Fruit fly (Drosophila melanogaster): ENCODE data around the gene Swt1.

DNA sequence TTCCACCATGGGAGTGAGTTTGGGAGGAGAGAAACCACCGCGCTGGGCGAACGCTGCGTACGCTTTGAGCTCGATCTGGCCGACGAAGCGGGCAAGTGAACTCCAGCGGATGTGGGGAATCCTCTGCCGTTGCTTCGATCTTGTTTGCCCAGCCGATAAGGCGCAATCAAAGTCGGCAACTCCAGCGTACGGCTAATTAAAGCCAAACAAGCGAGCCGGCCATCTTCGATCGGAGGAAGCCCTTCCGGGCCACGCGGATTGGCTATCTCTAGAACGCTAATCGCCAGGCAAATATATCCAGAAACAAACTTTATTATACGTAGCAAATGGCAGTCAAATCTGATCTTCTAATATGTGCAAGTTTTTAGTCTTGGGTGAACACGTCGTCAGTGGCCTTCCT lies 1.9 kb downstream of the Swt1 start, which contains the start of gene CG7536:
- TF ChIP-seq CG3163 (GFP tag; optimal IDR thresholded peaks at IDR 0.05) (no peak), CG6689 (GFP tag; IDR thresholded peaks at IDR 0.05) (no peak), MTF-1 (GFP tag; optimal IDR thresholded peaks at IDR 0.05; ENCODE audit: borderline replicate concordance) (no peak), Optix (GFP tag; IDR thresholded peaks at IDR 0.05) (no peak), CG10321 (GFP tag; IDR thresholded peaks at IDR 0.05) (no peak), Xrp1 (GFP tag; IDR thresholded peaks at IDR 0.05) (no peak), CG14710 (tag; optimal IDR thresholded peaks at IDR 0.05) (no peak), zf30C (GFP tag; optimal IDR thresholded peaks at IDR 0.05) (no peak)

Measured in whole organism, embryonic.